Fruit fly (Drosophila melanogaster): Measurements from ENCODE around the gene GatC.

DNA sequence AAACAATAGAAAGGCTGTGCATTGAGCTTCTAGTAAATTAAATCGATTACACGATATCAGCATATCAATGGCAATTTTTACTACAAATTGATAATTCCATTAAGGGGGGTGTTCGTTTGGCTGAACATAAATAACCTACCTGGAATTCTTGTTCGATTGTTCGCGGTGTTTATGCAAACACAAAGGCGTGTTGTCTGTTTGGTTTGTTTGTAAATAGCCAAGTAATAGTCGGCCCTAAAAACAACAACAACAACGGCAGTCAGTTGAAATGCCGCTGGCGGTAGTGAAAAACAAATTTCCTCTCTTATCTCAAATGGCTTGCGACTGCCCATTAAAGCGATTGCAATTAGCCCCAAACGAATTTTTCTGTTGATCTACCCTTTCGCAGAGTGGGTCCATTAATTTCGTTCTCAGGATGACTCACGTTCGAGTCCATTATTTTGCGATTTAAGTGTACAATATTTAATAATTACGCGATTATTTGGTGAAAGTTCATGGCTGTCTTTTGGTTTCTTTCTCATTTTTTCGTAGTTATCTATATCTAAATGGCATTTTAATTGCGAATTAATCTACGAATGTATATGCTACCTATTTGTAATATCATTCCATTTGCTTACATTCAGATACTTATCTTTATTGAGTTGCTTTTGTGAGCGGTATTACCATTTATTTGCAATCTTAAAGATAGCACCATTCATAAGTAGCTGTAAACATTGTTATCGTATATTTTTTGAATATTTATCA is 5.9 kb upstream of the GatC start:
- no peak for TF ChIP-seq CG15710 (tag; optimal IDR thresholded peaks at IDR 0.05)
- no peak for TF ChIP-seq Ets98B (GFP tag; IDR thresholded peaks at IDR 0.05)
- no peak for TF ChIP-seq CG8159 (tag; optimal IDR thresholded peaks at IDR 0.05)
- TF ChIP-seq rn (GFP tag; IDR thresholded peaks at IDR 0.05) = no peak
- no peak for TF ChIP-seq EcR (GFP tag; optimal IDR thresholded peaks at IDR 0.05)
- no peak for TF ChIP-seq CG32121 (GFP tag; IDR thresholded peaks at IDR 0.05)
- no peak for TF ChIP-seq CG13204 (GFP tag; optimal IDR thresholded peaks at IDR 0.05)
- no peak for TF ChIP-seq CG12605 (GFP tag; IDR thresholded peaks at IDR 0.05)
- TF ChIP-seq CG9948 (tag; optimal IDR thresholded peaks at IDR 0.05) = no peak
- no peak for TF ChIP-seq CG4496 (GFP tag; IDR thresholded peaks at IDR 0.05)
- TF ChIP-seq Pif1B (GFP tag; optimal IDR thresholded peaks at IDR 0.05) = no peak
- no peak for TF ChIP-seq Pif1A (GFP tag; optimal IDR thresholded peaks at IDR 0.05)
- TF ChIP-seq CG14655 (GFP tag; optimal IDR thresholded peaks at IDR 0.05) = no peak
